Fruit fly (Drosophila melanogaster): ENCODE measurements around the gene Rpn7.

Gene Rpn7

DNA sequence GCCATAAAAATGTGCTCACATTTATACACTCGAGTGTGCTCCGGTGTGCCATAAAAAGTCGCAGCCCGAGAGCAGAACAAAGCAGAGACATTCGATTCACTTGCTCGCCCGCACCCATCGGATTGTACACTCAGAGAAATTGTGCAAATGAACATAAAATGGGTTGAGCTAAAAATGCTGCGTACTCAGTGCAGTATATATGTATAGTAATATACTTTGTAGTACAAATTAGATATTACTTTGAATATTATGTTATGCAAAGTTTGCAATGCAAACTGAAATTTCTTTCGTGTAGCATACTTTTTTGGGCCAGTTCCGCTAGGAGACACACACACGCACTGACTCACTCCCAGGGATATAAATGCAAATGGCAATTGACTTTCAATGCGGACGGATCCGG is 41.8 kb upstream of the Rpn7 start:
- TF ChIP-seq CG9215 (GFP tag; IDR thresholded peaks at IDR 0.05) = 0 out of 2 replicates have a peak, but pooled peaks have one; percentile 31
- TF ChIP-seq Hmr (GFP tag; optimal IDR thresholded peaks at IDR 0.05) = peak; percentile 61
- peak; percentile 12 for TF ChIP-seq NfI (GFP tag; optimal IDR thresholded peaks at IDR 0.05)
- peak; percentile 27 for TF ChIP-seq CG11504 (tag; optimal IDR thresholded peaks at IDR 0.05)
- peak; percentile 29 for TF ChIP-seq cwo (GFP tag; optimal IDR thresholded peaks at IDR 0.05)
- peak; percentile 37 for TF ChIP-seq grau (tag; optimal IDR thresholded peaks at IDR 0.05)
- no peak for TF ChIP-seq al (GFP tag; IDR thresholded peaks at IDR 0.05)
- TF ChIP-seq CG10147 (GFP tag; optimal IDR thresholded peaks at IDR 0.05) = peak; percentile 17
- peak; percentile 22 for TF ChIP-seq CG3281 (GFP tag; optimal IDR thresholded peaks at IDR 0.05)
- peak; percentile 43 for TF ChIP-seq CG2678 (tag; optimal IDR thresholded peaks at IDR 0.05)
- TF ChIP-seq CG9932 (GFP tag; IDR thresholded peaks at IDR 0.05) = peak; percentile 41; the same call in 1 of the 2 replicates
- TF ChIP-seq YL-1 (GFP tag; optimal IDR thresholded peaks at IDR 0.05) = no peak
- TF ChIP-seq lilli (GFP tag; optimal IDR thresholded peaks at IDR 0.05) = peak; percentile 22
- peak; percentile 33; the same call in 1 of the 2 replicates for TF ChIP-seq E2f1 (GFP tag; IDR thresholded peaks at IDR 0.05)
- no peak for TF ChIP-seq Oaz (GFP tag; IDR thresholded peaks at IDR 0.05)
- TF ChIP-seq slbo (GFP tag; IDR thresholded peaks at IDR 0.05) = peak; percentile 45; the same call in 1 of the 2 replicates
- TF ChIP-seq Aef1 (GFP tag; IDR thresholded peaks at IDR 0.05) = 0 out of 3 replicates have a peak, but pooled peaks have one; percentile 22
- TF ChIP-seq CG18619 (GFP tag; optimal IDR thresholded peaks at IDR 0.05) = peak; percentile 0
- TF ChIP-seq caup (GFP tag; optimal IDR thresholded peaks at IDR 0.05; ENCODE audit: severe bottlenecking) = peak; percentile 30
- peak; percentile 18; the same call in 1 of the 2 replicates for TF ChIP-seq lmd (GFP tag; IDR thresholded peaks at IDR 0.05)
- TF ChIP-seq CG31365 (tag; optimal IDR thresholded peaks at IDR 0.05) = no peak
- TF ChIP-seq CG7839 (tag; optimal IDR thresholded peaks at IDR 0.05) = peak; percentile 34
- TF ChIP-seq CG8290 (GFP tag; optimal IDR thresholded peaks at IDR 0.05) = no peak
- TF ChIP-seq CG8290 (tag; optimal IDR thresholded peaks at IDR 0.05) = peak in 1 of 2 experiments; percentile 65
- TF ChIP-seq dmrt99B (tag; optimal IDR thresholded peaks at IDR 0.05) = peak; percentile 23
- TF ChIP-seq CG15269 (tag; optimal IDR thresholded peaks at IDR 0.05) = peak; percentile 19
- TF ChIP-seq ato (GFP tag; IDR thresholded peaks at IDR 0.05; ENCODE audit: partially characterized antibody) = no peak
- TF ChIP-seq run (tag; optimal IDR thresholded peaks at IDR 0.05) = no peak
- 0 out of 2 replicates have a peak, but pooled peaks have one; percentile 21 for TF ChIP-seq CG4730 (GFP tag; IDR thresholded peaks at IDR 0.05)
- no peak for TF ChIP-seq croc (GFP tag; conservative IDR thresholded peaks at IDR 0.05)
- TF ChIP-seq Fer3 (tag; optimal IDR thresholded peaks at IDR 0.05) = peak; percentile 17
- TF ChIP-seq row (GFP tag; IDR thresholded peaks at IDR 0.05) = peak; percentile 48; the same call in 2 of the 3 replicates
- no peak for TF ChIP-seq CG12659 (GFP tag; optimal IDR thresholded peaks at IDR 0.05)
- no peak for TF ChIP-seq Elba2 (GFP tag; optimal IDR thresholded peaks at IDR 0.05)
- no peak for TF ChIP-seq CG32767 (GFP tag; IDR thresholded peaks at IDR 0.05)
- peak; percentile 19; the same call in 1 of the 2 replicates for TF ChIP-seq Ada2b (GFP tag; IDR thresholded peaks at IDR 0.05)
- TF ChIP-seq Dip3 (GFP tag; optimal IDR thresholded peaks at IDR 0.05) = no peak
- peak; percentile 14 for TF ChIP-seq pho (GFP tag; optimal IDR thresholded peaks at IDR 0.05)
- TF ChIP-seq CG12219 (GFP tag; optimal IDR thresholded peaks at IDR 0.05) = no peak
- peak; percentile 49 for TF ChIP-seq Fer1 (GFP tag; optimal IDR thresholded peaks at IDR 0.05)
- TF ChIP-seq ind (GFP tag; optimal IDR thresholded peaks at IDR 0.05) = peak; percentile 15
- TF ChIP-seq PHDP (tag; optimal IDR thresholded peaks at IDR 0.05) = peak; percentile 24
- TF ChIP-seq CG17359 (tag; optimal IDR thresholded peaks at IDR 0.05) = peak; percentile 7
- peak in 1 of 2 experiments; percentile 37 for TF ChIP-seq Hr51 (GFP tag; optimal IDR thresholded peaks at IDR 0.05)
- 0 out of 3 replicates have a peak, but pooled peaks have one; percentile 26 for TF ChIP-seq dysf (GFP tag; IDR thresholded peaks at IDR 0.05)
- peak; percentile 56 for TF ChIP-seq Meics (GFP tag; optimal IDR thresholded peaks at IDR 0.05)
- peak; percentile 72 for TF ChIP-seq lab (GFP tag; optimal IDR thresholded peaks at IDR 0.05)
- peak; percentile 72 for TF ChIP-seq Med (GFP tag)
- TF ChIP-seq CG6254 (GFP tag; optimal IDR thresholded peaks at IDR 0.05) = no peak
